Fruit fly (Drosophila melanogaster) whole organism, embryonic: ENCODE data around the gene CG9706.

ENCODE experiments used
- Aef1 ChIP-seq: fragments of 200-800 bp; sonication (Bioruptor generic); IDR thresholded peaks from 3 replicates; pipeline ENCODE4 v1.3.6; 2022; ENCODE audit warnings: missing biosample characterization, missing genetic modification characterization
- Atf3 ChIP-seq: fragments of 200-800 bp; sonication (Bioruptor generic); optimal IDR thresholded peaks from 3 replicates; lab custom pipeline; 2016; ENCODE audit warnings: missing biosample characterization, missing genetic modification characterization
- Atf6 ChIP-seq: fragments of 200-800 bp; sonication (Bioruptor generic); IDR thresholded peaks from 2 replicates; pipeline ENCODE4 v1.3.6; 2022; ENCODE audit warnings: missing biosample characterization, missing genetic modification characterization
- Blimp-1 ChIP-seq: fragments of 200-800 bp; sonication (Bioruptor generic); optimal IDR thresholded peaks from 3 replicates; lab custom pipeline; 2018; ENCODE audit warnings: missing biosample characterization, missing genetic modification characterization, mild to moderate bottlenecking, moderate library complexity, missing genetic modification reagents
- CG10147 ChIP-seq: fragments of 200-800 bp; sonication (Bioruptor generic); optimal IDR thresholded peaks from 2 replicates; lab custom pipeline; 2019; ENCODE audit warnings: missing biosample characterization, mild to moderate bottlenecking, missing genetic modification characterization, moderate library complexity
- CG11247 ChIP-seq: fragments of 200-800 bp; sonication (Bioruptor generic); IDR thresholded peaks from 2 replicates; pipeline ENCODE4 v1.3.6; 2022; ENCODE audit warnings: missing biosample characterization, missing genetic modification characterization
- CG11723 ChIP-seq: fragments of 200-800 bp; sonication (Bioruptor generic); optimal IDR thresholded peaks from 2 replicates; lab custom pipeline; 2017; ENCODE audit warnings: missing biosample characterization, mild to moderate bottlenecking, missing genetic modification characterization
- CG12659 ChIP-seq: fragments of 200-800 bp; sonication (Bioruptor generic); optimal IDR thresholded peaks from 3 replicates; lab custom pipeline; 2017; ENCODE audit warnings: mild to moderate bottlenecking, missing biosample characterization, missing genetic modification reagents, missing genetic modification characterization
- CG1647 ChIP-seq: fragments of 200-800 bp; sonication (Bioruptor generic); optimal IDR thresholded peaks from 3 replicates; lab custom pipeline; 2016; ENCODE audit warnings: missing biosample characterization, missing genetic modification characterization
- CG17568 ChIP-seq: fragments of 200-800 bp; sonication (Bioruptor generic); optimal IDR thresholded peaks from 2 replicates; lab custom pipeline; 2018; ENCODE audit warnings: missing biosample characterization, mild to moderate bottlenecking, missing genetic modification characterization, moderate library complexity
- CG17612 ChIP-seq: fragments of 200-800 bp; sonication (Bioruptor generic); IDR thresholded peaks from 2 replicates; pipeline ENCODE4 v1.3.6; 2022; ENCODE audit warnings: missing biosample characterization, missing genetic modification characterization
- CG18476 ChIP-seq: fragments of 200-800 bp; sonication (Bioruptor generic); optimal IDR thresholded peaks from 2 replicates; lab custom pipeline; 2016; ENCODE audit warnings: missing biosample characterization, mild to moderate bottlenecking, missing genetic modification characterization
- CG30403 ChIP-seq: fragments of 200-800 bp; sonication (Bioruptor generic); optimal IDR thresholded peaks from 3 replicates; lab custom pipeline; 2016; ENCODE audit warnings: missing biosample characterization, missing genetic modification characterization
- CG31441 ChIP-seq: fragments of 200-800 bp; sonication (Bioruptor generic); IDR thresholded peaks from 2 replicates; pipeline ENCODE4 v1.3.6; 2022; ENCODE audit warnings: missing biosample characterization, missing genetic modification characterization
- CG3163 ChIP-seq: fragments of 200-800 bp; sonication (Bioruptor generic); optimal IDR thresholded peaks from 3 replicates; lab custom pipeline; 2016; ENCODE audit warnings: missing biosample characterization, missing genetic modification characterization
- CG32772 ChIP-seq: fragments of 200-800 bp; sonication (Bioruptor generic); IDR thresholded peaks from 2 replicates; pipeline ENCODE4 v1.3.6; 2022; ENCODE audit warnings: missing biosample characterization, missing genetic modification characterization
- CG3838 ChIP-seq: fragments of 200-800 bp; sonication (Bioruptor generic); optimal IDR thresholded peaks from 3 replicates; lab custom pipeline; 2016; ENCODE audit warnings: missing biosample characterization, missing genetic modification characterization
- CG3995 ChIP-seq: fragments of 200-800 bp; sonication (Bioruptor generic); optimal IDR thresholded peaks from 3 replicates; lab custom pipeline; 2016; ENCODE audit warnings: missing biosample characterization, missing genetic modification characterization
- CG4328 ChIP-seq: fragments of 200-800 bp; sonication (Bioruptor generic); optimal IDR thresholded peaks from 3 replicates; lab custom pipeline; 2017; ENCODE audit warnings: missing biosample characterization, missing genetic modification reagents, missing genetic modification characterization
- CG4820 ChIP-seq: fragments of 200-800 bp; sonication (Bioruptor generic); optimal IDR thresholded peaks from 3 replicates; lab custom pipeline; 2016; ENCODE audit warnings: missing biosample characterization, missing genetic modification characterization
- CG5245 ChIP-seq: fragments of 200-800 bp; sonication (Bioruptor generic); optimal IDR thresholded peaks from 3 replicates; lab custom pipeline; 2016; ENCODE audit warnings: missing biosample characterization, missing genetic modification characterization
- CG6683 ChIP-seq: fragments of 200-800 bp; sonication (Bioruptor generic); optimal IDR thresholded peaks from 2 replicates; lab custom pipeline; 2017; ENCODE audit warnings: missing biosample characterization, mild to moderate bottlenecking, missing genetic modification characterization, missing genetic modification reagents
- CG6813 ChIP-seq: fragments of 200-800 bp; sonication (Bioruptor generic); optimal IDR thresholded peaks from 2 replicates; lab custom pipeline; 2017; ENCODE audit warnings: missing biosample characterization, missing genetic modification characterization, mild to moderate bottlenecking, moderate library complexity, missing genetic modification reagents
- CG7372 ChIP-seq: fragments of 200-800 bp; sonication (Bioruptor generic); IDR thresholded peaks from 2 replicates; pipeline ENCODE4 v1.3.6; 2022; ENCODE audit warnings: missing biosample characterization, missing genetic modification characterization
- CG9437 ChIP-seq: fragments of 200-800 bp; sonication (Bioruptor generic); optimal IDR thresholded peaks from 2 replicates; lab custom pipeline; 2018; ENCODE audit warnings: missing biosample characterization, mild to moderate bottlenecking, missing genetic modification characterization
- CTCF ChIP-seq: fragments of 200-800 bp; sonication (Bioruptor generic); optimal IDR thresholded peaks from 2 replicates; lab custom pipeline; 2017; ENCODE audit warnings: missing biosample characterization, mild to moderate bottlenecking, missing genetic modification characterization, moderate library complexity
- CrebB ChIP-seq: fragments of 200-800 bp; sonication (Bioruptor generic); optimal IDR thresholded peaks from 3 replicates; lab custom pipeline; 2018; ENCODE audit warnings: missing biosample characterization, mild to moderate bottlenecking, missing genetic modification characterization
- Dek ChIP-seq: fragments of 200-800 bp; sonication (Bioruptor generic); optimal IDR thresholded peaks from 3 replicates; lab custom pipeline; 2019; ENCODE audit warnings: missing biosample characterization, mild to moderate bottlenecking, missing genetic modification characterization, moderate library complexity
- Dip3 ChIP-seq: fragments of 200-800 bp; sonication (Bioruptor generic); optimal IDR thresholded peaks from 3 replicates; lab custom pipeline; 2016; ENCODE audit warnings: missing biosample characterization, missing genetic modification characterization
- Dp ChIP-seq: fragments of 200-800 bp; sonication (Bioruptor generic); optimal IDR thresholded peaks from 2 replicates; lab custom pipeline; 2018; ENCODE audit warnings: missing biosample characterization, mild to moderate bottlenecking, missing genetic modification characterization, moderate library complexity
- E2f2 ChIP-seq: fragments of 200-800 bp; sonication (Bioruptor generic); IDR thresholded peaks from 2 replicates; pipeline ENCODE4 v1.3.6; 2022; ENCODE audit warnings: missing biosample characterization, missing genetic modification characterization
- Eip74EF ChIP-seq, 2 experiments: fragments of 200-800 bp in 1 of 2; fragments of >200 bp in 1 of 2; sonication (Bioruptor generic) in 1 of 2; optimal IDR thresholded peaks; 2 replicates each; lab custom pipeline; 2017 to 2019; ENCODE audit warnings: missing biosample characterization in 2 of 2, missing genetic modification characterization in 2 of 2, mild to moderate bottlenecking in 1 of 2, moderate library complexity in 1 of 2
- Hmr ChIP-seq: fragments of 200-800 bp; sonication (Bioruptor generic); optimal IDR thresholded peaks from 3 replicates; lab custom pipeline; 2017; ENCODE audit warnings: mild to moderate bottlenecking, missing biosample characterization, missing genetic modification reagents, missing genetic modification characterization
- Hmx ChIP-seq: fragments of 200-800 bp; sonication (Bioruptor generic); optimal IDR thresholded peaks from 2 replicates; lab custom pipeline; 2016; ENCODE audit warnings: missing biosample characterization, missing genetic modification characterization
- Hsf ChIP-seq: fragments of 200-800 bp; sonication (Bioruptor generic); optimal IDR thresholded peaks from 3 replicates; lab custom pipeline; 2016; ENCODE audit warnings: missing biosample characterization, missing genetic modification characterization
- MESR4 ChIP-seq: fragments of 200-800 bp; sonication (Bioruptor generic); optimal IDR thresholded peaks from 2 replicates; lab custom pipeline; 2018; ENCODE audit warnings: missing biosample characterization, mild to moderate bottlenecking, missing genetic modification characterization, moderate library complexity
- Mes4 ChIP-seq: fragments of 200-800 bp; sonication (Bioruptor generic); optimal IDR thresholded peaks from 2 replicates; lab custom pipeline; 2016; ENCODE audit warnings: missing biosample characterization, missing genetic modification characterization
- NK7.1 ChIP-seq: fragments of 200-800 bp; sonication (Bioruptor generic); optimal IDR thresholded peaks from 3 replicates; lab custom pipeline; 2016; ENCODE audit warnings: missing biosample characterization, missing genetic modification characterization
- Oaz ChIP-seq: fragments of 200-800 bp; sonication (Bioruptor generic); IDR thresholded peaks from 2 replicates; pipeline ENCODE4 v1.3.6; 2022; ENCODE audit warnings: missing biosample characterization, missing genetic modification characterization
- Spps ChIP-seq: fragments of 200-800 bp; sonication (Bioruptor generic); optimal IDR thresholded peaks from 2 replicates; lab custom pipeline; 2018; ENCODE audit warnings: missing biosample characterization, mild to moderate bottlenecking, missing genetic modification characterization
- Xbp1 ChIP-seq: fragments of 200-800 bp; sonication (Bioruptor generic); optimal IDR thresholded peaks from 3 replicates; lab custom pipeline; 2016; ENCODE audit warnings: missing biosample characterization, mild to moderate bottlenecking, missing genetic modification characterization
- amos ChIP-seq: fragments of 200-800 bp; sonication (Bioruptor generic); IDR thresholded peaks from 2 replicates; pipeline ENCODE4 v1.3.6; 2022; ENCODE audit warnings: missing biosample characterization, missing genetic modification characterization; ENCODE audit not compliant: partially characterized antibody
- ap ChIP-seq: fragments of 200-800 bp; sonication (Bioruptor generic); IDR thresholded peaks from 2 replicates; pipeline ENCODE4 v1.3.6; 2022; ENCODE audit warnings: missing biosample characterization, missing genetic modification characterization
- ara ChIP-seq: fragments of 200-800 bp; sonication (Bioruptor generic); IDR thresholded peaks from 2 replicates; pipeline ENCODE4 v1.3.6; 2022; ENCODE audit warnings: missing biosample characterization, missing genetic modification characterization
- bigmax ChIP-seq: fragments of 200-800 bp; sonication (Bioruptor generic); optimal IDR thresholded peaks from 2 replicates; lab custom pipeline; 2018; ENCODE audit warnings: missing biosample characterization, mild to moderate bottlenecking, missing genetic modification characterization
- chinmo ChIP-seq: fragments of 200-800 bp; sonication (Bioruptor generic); IDR thresholded peaks from 4 replicates; pipeline ENCODE4 v1.3.6; 2022; ENCODE audit warnings: missing biosample characterization, missing genetic modification characterization; ENCODE audit not compliant: partially characterized antibody
- fd96Cb ChIP-seq: fragments of 200-800 bp; sonication (Bioruptor generic); optimal IDR thresholded peaks from 2 replicates; lab custom pipeline; 2018; ENCODE audit warnings: missing biosample characterization, mild to moderate bottlenecking, missing genetic modification characterization, moderate library complexity
- pnt ChIP-seq: fragments of 200-800 bp; sonication (Bioruptor generic); optimal IDR thresholded peaks from 3 replicates; lab custom pipeline; 2016; ENCODE audit warnings: missing biosample characterization, missing genetic modification characterization
- rib ChIP-seq: fragments of 200-800 bp; sonication (Bioruptor generic); IDR thresholded peaks from 2 replicates; pipeline ENCODE4 v1.3.6; 2022; ENCODE audit warnings: missing biosample characterization, missing genetic modification characterization
- row ChIP-seq: fragments of 200-800 bp; sonication (Bioruptor generic); IDR thresholded peaks from 3 replicates; pipeline ENCODE4 v1.3.6; 2022; ENCODE audit warnings: missing biosample characterization, missing genetic modification characterization
- run ChIP-seq: fragments of 200-800 bp; sonication (Bioruptor generic); optimal IDR thresholded peaks from 3 replicates; lab custom pipeline; 2018; ENCODE audit warnings: missing biosample characterization, mild to moderate bottlenecking, missing genetic modification characterization
- sens ChIP-seq: fragments of 200-800 bp; sonication (Bioruptor generic); peaks from one replicate; lab custom pipeline; 2016; ENCODE audit warnings: missing biosample characterization, missing genetic modification characterization

CG9706 gene

DNA sequence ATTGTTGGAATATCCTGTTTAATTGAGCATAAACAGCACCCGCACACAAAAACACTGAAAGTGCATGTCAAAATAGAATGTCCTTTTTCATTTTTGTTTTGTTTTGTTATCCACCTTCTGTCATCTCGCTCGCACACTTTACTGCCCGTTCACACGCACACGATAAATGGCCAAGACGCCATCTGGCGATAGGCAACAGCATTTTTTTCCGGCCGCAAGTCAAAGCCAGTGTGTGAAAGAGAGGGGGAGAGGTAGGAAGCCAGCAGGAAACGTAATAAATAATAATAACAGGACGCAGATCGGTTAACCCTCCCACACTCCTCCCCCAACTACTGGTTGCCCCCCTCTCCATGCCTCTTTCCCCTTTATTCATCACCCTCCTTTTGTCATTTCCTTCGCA lies 12.9 kb upstream of the CG9706 start (continued):
- TF ChIP-seq E2f2 (GFP tag; lab: Robert Waterston, UW) = no peak
- TF ChIP-seq CG3163 = no peak
- no peak for TF ChIP-seq CG4328 (GFP tag; lab: Kevin White, UChicago)
- TF ChIP-seq CrebB (tag; lab: Kevin White, UChicago) = no peak
- TF ChIP-seq CG11247 (GFP tag; lab: Robert Waterston, UW) = peak; percentile 49; the same call in 1 of the 2 replicates
- TF ChIP-seq NK7.1 = no peak
- peak; percentile 17 for TF ChIP-seq CG11723 (GFP tag; lab: Kevin White, UChicago)
- TF ChIP-seq Mes4 (GFP tag; lab: Kevin White, UChicago) = peak; percentile 38
- no peak for TF ChIP-seq Spps (tag; lab: Kevin White, UChicago)
- no peak for TF ChIP-seq pnt (GFP tag; lab: Kevin White, UChicago)
- TF ChIP-seq CG30403 (GFP tag; lab: Kevin White, UChicago) = no peak
- peak; percentile 39 for TF ChIP-seq Atf6 (GFP tag; lab: Robert Waterston, UW)
- no peak for TF ChIP-seq CG10147
- TF ChIP-seq CG6683 (GFP tag; lab: Kevin White, UChicago) = no peak
- peak; percentile 88 for TF ChIP-seq sens (GFP tag; lab: Kevin White, UChicago)
- TF ChIP-seq CG3995 (GFP tag; lab: Kevin White, UChicago) = no peak
- no peak for TF ChIP-seq bigmax (GFP tag; lab: Kevin White, UChicago)
- no peak for TF ChIP-seq Eip74EF (GFP tag; optimal IDR thresholded peaks at IDR 0.05; lab: Kevin White, UChicago)
- 0 out of 2 replicates have a peak, but pooled peaks have one; percentile 34 for TF ChIP-seq rib
- peak; percentile 35; the same call in 1 of the 2 replicates for TF ChIP-seq ara (GFP tag; lab: Robert Waterston, UW)
- no peak for TF ChIP-seq CG12659 (GFP tag; lab: Kevin White, UChicago)
- TF ChIP-seq Atf3 (GFP tag; lab: Kevin White, UChicago) = no peak
- TF ChIP-seq CG7372 (GFP tag; lab: Robert Waterston, UW) = no peak
- no peak for TF ChIP-seq Dek (tag; lab: Kevin White, UChicago)
- peak; percentile 15 for TF ChIP-seq CG9437 (GFP tag; lab: Kevin White, UChicago)
- no peak for TF ChIP-seq CG1647
- peak; percentile 43 for TF ChIP-seq CG5245 (GFP tag; lab: Kevin White, UChicago)
- no peak for TF ChIP-seq CG3838
- peak; percentile 8; the same call in 1 of the 2 replicates for TF ChIP-seq CG31441
- TF ChIP-seq Hsf (GFP tag; lab: Kevin White, UChicago) = peak; percentile 23
- TF ChIP-seq row (GFP tag; lab: Robert Waterston, UW) = no peak
- no peak for TF ChIP-seq ap (GFP tag; lab: Robert Waterston, UW)
- TF ChIP-seq amos (GFP tag; lab: Robert Waterston, UW) = no peak
- TF ChIP-seq Xbp1 (GFP tag; lab: Kevin White, UChicago) = no peak
- peak; percentile 92 for TF ChIP-seq CTCF
- TF ChIP-seq chinmo (GFP tag; lab: Robert Waterston, UW) = 0 out of 4 replicates have a peak, but pooled peaks have one; percentile 67
- 0 out of 2 replicates have a peak, but pooled peaks have one; percentile 19 for TF ChIP-seq Oaz
- no peak for TF ChIP-seq Aef1 (GFP tag; lab: Robert Waterston, UW)
- TF ChIP-seq CG4820 (GFP tag; lab: Kevin White, UChicago) = peak; percentile 37
- TF ChIP-seq MESR4 (GFP tag; lab: Kevin White, UChicago) = no peak
- no peak for TF ChIP-seq run (tag; lab: Kevin White, UChicago)
- TF ChIP-seq Blimp-1 (GFP tag; lab: Kevin White, UChicago) = no peak
- no peak for TF ChIP-seq Hmx (GFP tag; lab: Kevin White, UChicago)
- TF ChIP-seq CG17612 = no peak
- no peak for TF ChIP-seq fd96Cb
- no peak for TF ChIP-seq CG18476 (GFP tag; lab: Kevin White, UChicago)
- TF ChIP-seq CG6813 (GFP tag; lab: Kevin White, UChicago) = peak; percentile 52
- no peak for TF ChIP-seq Dip3 (GFP tag; lab: Kevin White, UChicago)
- TF ChIP-seq Hmr (GFP tag; lab: Kevin White, UChicago) = no peak
- peak; percentile 29; the same call in 1 of the 2 replicates for TF ChIP-seq CG32772 (GFP tag; lab: Robert Waterston, UW)
- TF ChIP-seq Dp (GFP tag; lab: Kevin White, UChicago) = no peak
- peak; percentile 25 for TF ChIP-seq CG17568 (GFP tag; lab: Kevin White, UChicago)
